Worm (Caenorhabditis elegans) whole organism, mixed stage, embryonic: ENCODE measurements around the gene T10D4.15.

Experiments used
- M03D4.4 ChIP-seq: sonication (generic microtip); optimal IDR thresholded peaks from 2 replicates; lab custom pipeline; 2017; ENCODE audit warnings: mild to moderate bottlenecking, missing genetic modification characterization, missing compliant biosample characterization
- ces-1 ChIP-seq: fragments of 150-350 bp; optimal IDR thresholded peaks from 2 replicates; lab custom pipeline; 2014; ENCODE audit warnings: missing biosample characterization, missing genetic modification reagents, missing genetic modification characterization
- lin-13 ChIP-seq: fragments of 150-350 bp; optimal IDR thresholded peaks from 2 replicates; lab custom pipeline; 2014; ENCODE audit warnings: missing biosample characterization, missing genetic modification characterization
- nhr-237 ChIP-seq: fragments of 150-350 bp; optimal IDR thresholded peaks from 2 replicates; lab custom pipeline; 2014; ENCODE audit warnings: missing biosample characterization, missing genetic modification characterization
- pha-4 ChIP-seq: fragments of 150-350 bp; optimal IDR thresholded peaks from 2 replicates; lab custom pipeline; 2018; ENCODE audit warnings: missing biosample characterization, missing genetic modification reagents, missing genetic modification characterization
- tbx-8 ChIP-seq: fragments of 200-800 bp; sonication (Bioruptor generic); optimal IDR thresholded peaks from 2 replicates; lab custom pipeline; 2018; ENCODE audit warnings: mild to moderate bottlenecking, missing genetic modification characterization, moderate library complexity, missing compliant biosample characterization
- unc-39 ChIP-seq: fragments of 150-350 bp; optimal IDR thresholded peaks from 2 replicates; lab custom pipeline; 2014; ENCODE audit warnings: missing biosample characterization, missing genetic modification characterization

ce11 chrII:3113934-3114333 is 32.0 kb upstream of the T10D4.15 start, which contains the start of gene clec-123:
- no peak for TF ChIP-seq unc-39 (tag; lab: Kevin White, UChicago)
- no peak for TF ChIP-seq tbx-8 (GFP tag; lab: Kevin White, UChicago)
- TF ChIP-seq lin-13 (tag; lab: Kevin White, UChicago) = no peak
- TF ChIP-seq M03D4.4 (tag; lab: Kevin White, UChicago) = no peak
- no peak for TF ChIP-seq nhr-237 (tag; lab: Kevin White, UChicago)
- no peak for TF ChIP-seq ces-1 (GFP tag; lab: Kevin White, UChicago)
- TF ChIP-seq pha-4 (tag; lab: Kevin White, UChicago) = no peak
